Fruit fly (Drosophila melanogaster) whole organism, embryonic: Measurements from ENCODE around the gene Hmt4-20.

Experiments
- Abd-B ChIP-seq: fragments of 200-800 bp; sonication (Bioruptor generic); optimal IDR thresholded peaks from 2 replicates; lab custom pipeline; 2018; ENCODE audit warnings: missing biosample characterization, mild to moderate bottlenecking, missing genetic modification characterization, moderate library complexity
- CG14014 ChIP-seq: fragments of 200-800 bp; sonication (Bioruptor generic); IDR thresholded peaks from 2 replicates; pipeline ENCODE4 v1.3.6; 2022; ENCODE audit warnings: missing biosample characterization, missing genetic modification characterization
- CG17186 ChIP-seq: fragments of 200-800 bp; sonication (Bioruptor generic); optimal IDR thresholded peaks from 3 replicates; lab custom pipeline; 2017; ENCODE audit warnings: missing biosample characterization, missing genetic modification reagents, missing genetic modification characterization
- CG17568 ChIP-seq: fragments of 200-800 bp; sonication (Bioruptor generic); optimal IDR thresholded peaks from 2 replicates; lab custom pipeline; 2018; ENCODE audit warnings: missing biosample characterization, mild to moderate bottlenecking, missing genetic modification characterization, moderate library complexity
- CG17912 ChIP-seq: fragments of 200-800 bp; sonication (Bioruptor generic); optimal IDR thresholded peaks from 2 replicates; lab custom pipeline; 2018; ENCODE audit warnings: missing biosample characterization, mild to moderate bottlenecking, missing genetic modification characterization
- CG33557 ChIP-seq: fragments of 200-800 bp; sonication (Bioruptor generic); optimal IDR thresholded peaks from 2 replicates; lab custom pipeline; 2019; ENCODE audit warnings: missing biosample characterization, mild to moderate bottlenecking, missing genetic modification characterization, moderate library complexity
- CG6854 ChIP-seq: fragments of 200-800 bp; sonication (Bioruptor generic); optimal IDR thresholded peaks from 3 replicates; lab custom pipeline; 2017; ENCODE audit warnings: missing biosample characterization, mild to moderate bottlenecking, missing genetic modification characterization
- CG7987 ChIP-seq: fragments of 200-800 bp; sonication (Bioruptor generic); optimal IDR thresholded peaks from 2 replicates; lab custom pipeline; 2018; ENCODE audit warnings: missing biosample characterization, mild to moderate bottlenecking, missing genetic modification characterization, moderate library complexity
- Camta ChIP-seq: fragments of 200-800 bp; sonication (Bioruptor generic); optimal IDR thresholded peaks from 2 replicates; lab custom pipeline; 2016; ENCODE audit warnings: missing biosample characterization, missing genetic modification characterization
- D ChIP-seq, 2 experiments: fragments of 200-800 bp in 1 of 2; fragments of >200 bp in 1 of 2; sonication (Bioruptor generic) in 1 of 2; optimal IDR thresholded peaks; 2 replicates in 1 of 2; 3 replicates in 1 of 2; lab custom pipeline; 2017; ENCODE audit warnings: mild to moderate bottlenecking in 1 of 2, missing biosample characterization in 1 of 2, missing genetic modification characterization in 1 of 2, missing genetic modification reagents in 1 of 2
- Dek ChIP-seq: fragments of 200-800 bp; sonication (Bioruptor generic); optimal IDR thresholded peaks from 3 replicates; lab custom pipeline; 2019; ENCODE audit warnings: missing biosample characterization, mild to moderate bottlenecking, missing genetic modification characterization, moderate library complexity
- E2f1 ChIP-seq: fragments of 200-800 bp; sonication (Bioruptor generic); IDR thresholded peaks from 2 replicates; pipeline ENCODE4 v1.3.6; 2022; ENCODE audit warnings: missing biosample characterization, missing genetic modification characterization
- Hmr ChIP-seq: fragments of 200-800 bp; sonication (Bioruptor generic); optimal IDR thresholded peaks from 3 replicates; lab custom pipeline; 2017; ENCODE audit warnings: mild to moderate bottlenecking, missing biosample characterization, missing genetic modification reagents, missing genetic modification characterization
- Max ChIP-seq: fragments of 200-800 bp; sonication (Bioruptor generic); optimal IDR thresholded peaks from 2 replicates; lab custom pipeline; 2016; ENCODE audit warnings: missing biosample characterization, mild to moderate bottlenecking, missing genetic modification characterization
- Meics ChIP-seq: fragments of 200-800 bp; sonication (Bioruptor generic); optimal IDR thresholded peaks from 2 replicates; lab custom pipeline; 2017; ENCODE audit warnings: missing biosample characterization, mild to moderate bottlenecking, missing genetic modification characterization
- Mrtf ChIP-seq: fragments of 200-800 bp; sonication (Bioruptor generic); IDR thresholded peaks from 3 replicates; pipeline ENCODE4 v1.3.6; 2022; ENCODE audit warnings: missing biosample characterization, missing genetic modification characterization
- NC2α ChIP-seq: fragments of 200-800 bp; sonication (Bioruptor generic); optimal IDR thresholded peaks from 2 replicates; lab custom pipeline; 2016; ENCODE audit warnings: missing biosample characterization, missing genetic modification characterization
- NK7.1 ChIP-seq: fragments of 200-800 bp; sonication (Bioruptor generic); optimal IDR thresholded peaks from 3 replicates; lab custom pipeline; 2016; ENCODE audit warnings: missing biosample characterization, missing genetic modification characterization
- Neu2 ChIP-seq: fragments of 200-800 bp; sonication (Bioruptor generic); optimal IDR thresholded peaks from 3 replicates; lab custom pipeline; 2016; ENCODE audit warnings: missing biosample characterization, missing genetic modification characterization, borderline replicate concordance
- Opbp ChIP-seq: fragments of 200-800 bp; sonication (Bioruptor generic); IDR thresholded peaks from 3 replicates; pipeline ENCODE4 v1.3.6; 2022; ENCODE audit warnings: missing biosample characterization, missing genetic modification characterization; ENCODE audit not compliant: partially characterized antibody
- Spps ChIP-seq: fragments of 200-800 bp; sonication (Bioruptor generic); optimal IDR thresholded peaks from 2 replicates; lab custom pipeline; 2018; ENCODE audit warnings: missing biosample characterization, mild to moderate bottlenecking, missing genetic modification characterization
- Sry-β ChIP-seq: fragments of 200-800 bp; sonication (Bioruptor generic); optimal IDR thresholded peaks from 2 replicates; lab custom pipeline; 2018; ENCODE audit warnings: missing biosample characterization, mild to moderate bottlenecking, missing genetic modification characterization, moderate library complexity
- Sry-δ ChIP-seq: fragments of 200-800 bp; sonication (Bioruptor generic); optimal IDR thresholded peaks from 2 replicates; lab custom pipeline; 2016; ENCODE audit warnings: missing biosample characterization, missing genetic modification characterization
- ac ChIP-seq: fragments of 200-800 bp; sonication (Bioruptor generic); optimal IDR thresholded peaks from 3 replicates; lab custom pipeline; 2017; ENCODE audit warnings: missing biosample characterization, mild to moderate bottlenecking, missing genetic modification characterization
- ato ChIP-seq: fragments of 200-800 bp; sonication (Bioruptor generic); IDR thresholded peaks from 2 replicates; pipeline ENCODE4 v1.3.6; 2022; ENCODE audit warnings: missing biosample characterization, missing genetic modification characterization; ENCODE audit not compliant: partially characterized antibody
- bab2 ChIP-seq: fragments of 200-800 bp; sonication (Bioruptor generic); optimal IDR thresholded peaks from 2 replicates; lab custom pipeline; 2016; ENCODE audit warnings: missing biosample characterization, missing genetic modification characterization
- chif ChIP-seq, 2 experiments: fragments of 200-800 bp; sonication (Bioruptor generic); optimal IDR thresholded peaks; 3 replicates each; lab custom pipeline; 2016; ENCODE audit warnings: missing biosample characterization in 2 of 2, missing genetic modification characterization in 2 of 2
- dmrt99B ChIP-seq: fragments of 200-800 bp; sonication (Bioruptor generic); optimal IDR thresholded peaks from 2 replicates; lab custom pipeline; 2018; ENCODE audit warnings: missing biosample characterization, mild to moderate bottlenecking, missing genetic modification characterization, moderate library complexity
- fd64A ChIP-seq: fragments of 200-800 bp; sonication (Bioruptor generic); optimal IDR thresholded peaks from 3 replicates; lab custom pipeline; 2018; ENCODE audit warnings: missing biosample characterization, mild to moderate bottlenecking, missing genetic modification characterization
- gce ChIP-seq: fragments of 200-800 bp; sonication (Bioruptor generic); IDR thresholded peaks from 3 replicates; pipeline ENCODE4 v1.3.6; 2022; ENCODE audit warnings: missing biosample characterization, missing genetic modification characterization
- gcm2 ChIP-seq: fragments of 200-800 bp; sonication (Bioruptor generic); optimal IDR thresholded peaks from 2 replicates; lab custom pipeline; 2016; ENCODE audit warnings: missing biosample characterization, missing genetic modification characterization
- ham ChIP-seq: fragments of 200-800 bp; sonication (Bioruptor generic); IDR thresholded peaks from 2 replicates; pipeline ENCODE4 v1.3.6; 2022; ENCODE audit warnings: missing biosample characterization, missing genetic modification characterization
- hb ChIP-seq: fragments of 200-800 bp; sonication (Bioruptor generic); IDR thresholded peaks from 3 replicates; pipeline ENCODE4 v1.3.6; 2022; ENCODE audit warnings: missing biosample characterization, missing genetic modification characterization; ENCODE audit not compliant: partially characterized antibody
- jigr1 ChIP-seq: fragments of 200-800 bp; sonication (Bioruptor generic); IDR thresholded peaks from 3 replicates; pipeline ENCODE4 v1.3.6; 2022; ENCODE audit warnings: missing biosample characterization, missing genetic modification characterization
- kah ChIP-seq: fragments of 200-800 bp; sonication (Bioruptor generic); optimal IDR thresholded peaks from 2 replicates; lab custom pipeline; 2018; ENCODE audit warnings: missing biosample characterization, mild to moderate bottlenecking, missing genetic modification characterization
- ken ChIP-seq: fragments of 200-800 bp; sonication (Bioruptor generic); IDR thresholded peaks from 3 replicates; pipeline ENCODE4 v1.3.6; 2022; ENCODE audit warnings: missing biosample characterization, missing genetic modification characterization
- klu ChIP-seq: fragments of 200-800 bp; sonication (Bioruptor generic); IDR thresholded peaks from 2 replicates; pipeline ENCODE4 v1.3.6; 2022; ENCODE audit warnings: missing biosample characterization, missing genetic modification characterization
- odd ChIP-seq: fragments of 200-800 bp; sonication (Bioruptor generic); optimal IDR thresholded peaks from 2 replicates; lab custom pipeline; 2017; ENCODE audit warnings: missing biosample characterization, mild to moderate bottlenecking, missing genetic modification characterization
- peb ChIP-seq: fragments of 200-800 bp; sonication (Bioruptor generic); IDR thresholded peaks from 2 replicates; pipeline ENCODE4 v1.3.6; 2022; ENCODE audit warnings: missing biosample characterization, missing genetic modification characterization
- pzg ChIP-seq: fragments of 200-800 bp; sonication (Bioruptor generic); optimal IDR thresholded peaks from 3 replicates; lab custom pipeline; 2018; ENCODE audit warnings: missing biosample characterization, mild to moderate bottlenecking, missing genetic modification characterization, moderate library complexity
- ranshi ChIP-seq: fragments of 200-800 bp; sonication (Bioruptor generic); IDR thresholded peaks from 2 replicates; pipeline ENCODE4 v1.3.6; 2022; ENCODE audit warnings: missing biosample characterization, missing genetic modification characterization
- salm ChIP-seq: fragments of 200-800 bp; sonication (Bioruptor generic); optimal IDR thresholded peaks from 2 replicates; lab custom pipeline; 2018; ENCODE audit warnings: missing biosample characterization, mild to moderate bottlenecking, missing genetic modification characterization
- scrt ChIP-seq: fragments of 200-800 bp; sonication (Bioruptor generic); optimal IDR thresholded peaks from 2 replicates; lab custom pipeline; 2018; ENCODE audit warnings: missing biosample characterization, mild to moderate bottlenecking, missing genetic modification characterization, moderate library complexity
- tio ChIP-seq: fragments of 200-800 bp; sonication (Bioruptor generic); optimal IDR thresholded peaks from 2 replicates; lab custom pipeline; 2017; ENCODE audit warnings: missing biosample characterization, missing genetic modification characterization, inconsistent platforms
- tll ChIP-seq, 2 experiments: fragments of 200-800 bp in 1 of 2; fragments of >200 bp in 1 of 2; sonication (Bioruptor generic) in 1 of 2; optimal IDR thresholded peaks; 2 replicates each; lab custom pipeline; 2017 to 2019; ENCODE audit warnings: missing biosample characterization in 2 of 2, missing genetic modification characterization in 2 of 2, mild to moderate bottlenecking in 1 of 2, moderate library complexity in 1 of 2
- trh ChIP-seq: fragments of 200-800 bp; sonication (Bioruptor generic); optimal IDR thresholded peaks from 2 replicates; lab custom pipeline; 2016; ENCODE audit warnings: missing biosample characterization, missing genetic modification characterization
- tup ChIP-seq: fragments of 200-800 bp; sonication (Bioruptor generic); optimal IDR thresholded peaks from 2 replicates; lab custom pipeline; 2016; ENCODE audit warnings: missing biosample characterization, mild to moderate bottlenecking, missing genetic modification characterization, moderate library complexity
- unpg ChIP-seq: fragments of 200-800 bp; sonication (Bioruptor generic); optimal IDR thresholded peaks from 3 replicates; lab custom pipeline; 2018; ENCODE audit warnings: missing biosample characterization, mild to moderate bottlenecking, missing genetic modification characterization, moderate library complexity
- wek ChIP-seq: fragments of 200-800 bp; sonication (Bioruptor generic); optimal IDR thresholded peaks from 3 replicates; lab custom pipeline; 2018; ENCODE audit warnings: missing biosample characterization, mild to moderate bottlenecking, missing genetic modification characterization, moderate library complexity
- wor ChIP-seq: fragments of 200-800 bp; sonication (Bioruptor generic); IDR thresholded peaks from 2 replicates; pipeline ENCODE4 v1.3.6; 2022; ENCODE audit warnings: missing biosample characterization, missing genetic modification characterization

Hmt4-20 gene

dm6 chrX:647056-647627 is 8.7 kb downstream of the Hmt4-20 start, which contains the start of gene Roc1a (continued):
- TF ChIP-seq trh (GFP tag; lab: Kevin White, UChicago) (no peak), tll (GFP tag; optimal IDR thresholded peaks at IDR 0.05; lab: Kevin White, UChicago) (no peak), ken (no peak), CG14014 (GFP tag; lab: Robert Waterston, UW) (no peak), gce (GFP tag; lab: Robert Waterston, UW) (no peak), tup (no peak), fd64A (no peak), Abd-B (GFP tag; lab: Kevin White, UChicago) (peak; percentile 5), NC2α (GFP tag; lab: Kevin White, UChicago) (no peak), Meics (no peak), CG17912 (no peak), Hmr (GFP tag; lab: Kevin White, UChicago) (no peak), CG7987 (no peak), CG6854 (GFP tag; lab: Kevin White, UChicago) (no peak), pzg (GFP tag; lab: Kevin White, UChicago) (peak; percentile 52), jigr1 (GFP tag; lab: Robert Waterston, UW) (no peak), wek (GFP tag; lab: Kevin White, UChicago) (no peak), Neu2 (GFP tag; lab: Kevin White, UChicago) (no peak), NK7.1 (GFP tag; lab: Kevin White, UChicago) (no peak), bab2 (no peak), unpg (GFP tag; lab: Kevin White, UChicago) (no peak), CG33557 (no peak), salm (tag; lab: Kevin White, UChicago) (no peak), ato (GFP tag; lab: Robert Waterston, UW) (peak; percentile 46), klu (GFP tag; lab: Robert Waterston, UW) (no peak), odd (GFP tag; lab: Kevin White, UChicago) (no peak), Mrtf (GFP tag; lab: Robert Waterston, UW) (no peak), D (optimal IDR thresholded peaks at IDR 0.05; lab: Kevin White, UChicago) (no peak), D (GFP tag; optimal IDR thresholded peaks at IDR 0.05; lab: Kevin White, UChicago) (no peak), CG17568 (GFP tag; lab: Kevin White, UChicago) (no peak), Spps (tag; lab: Kevin White, UChicago) (no peak), peb (GFP tag; lab: Robert Waterston, UW) (no peak), hb (GFP tag; lab: Robert Waterston, UW) (peak; percentile 68; the same call in 2 of the 3 replicates), ranshi (GFP tag; lab: Robert Waterston, UW) (no peak), E2f1 (GFP tag; lab: Robert Waterston, UW) (no peak), ac (GFP tag; lab: Kevin White, UChicago) (no peak), Max (GFP tag; lab: Kevin White, UChicago) (no peak), wor (GFP tag; lab: Robert Waterston, UW) (no peak), scrt (GFP tag; lab: Kevin White, UChicago) (no peak), Sry-δ (GFP tag; lab: Kevin White, UChicago) (peak; percentile 53), kah (GFP tag; lab: Kevin White, UChicago) (no peak), dmrt99B (tag; lab: Kevin White, UChicago) (no peak), Camta (GFP tag; lab: Kevin White, UChicago) (no peak), Opbp (GFP tag; lab: Robert Waterston, UW) (peak; percentile 88), chif (GFP tag; optimal IDR thresholded peaks at IDR 0.05; lab: Kevin White, UChicago) (no peak), ham (no peak), tio (no peak), gcm2 (GFP tag; lab: Kevin White, UChicago) (no peak), Sry-β (GFP tag; lab: Kevin White, UChicago) (no peak), CG17186 (no peak), Dek (tag; lab: Kevin White, UChicago) (no peak)
